Worm (Caenorhabditis elegans): Measurements from ENCODE around the gene crt-1.
"Not testable (repeated sequence)": the region's sequence is repeated elsewhere in the genome, so short reads cannot be mapped to it uniquely, and the experiment has no call there.

ce11 chrV:6069968-6070367, 30.4 kb downstream of the crt-1 start, which contains the start of gene fbxa-214:
- not testable (repeated sequence) for TF ChIP-seq mdl-1 (tag; optimal IDR thresholded peaks at IDR 0.05); nhr-237 (tag; optimal IDR thresholded peaks at IDR 0.05); ZK337.2 (GFP tag; IDR thresholded peaks at IDR 0.05); jun-1 (tag; optimal IDR thresholded peaks at IDR 0.05); T20F7.1 (GFP tag; optimal IDR thresholded peaks at IDR 0.05)
